Worm (Caenorhabditis elegans) whole organism, mixed stage, embryonic: ENCODE results near the gene ent-1.

ENCODE experiments used
- bed-3 ChIP-seq: fragments of 200-800 bp; sonication (Bioruptor generic); optimal IDR thresholded peaks from 3 replicates; lab custom pipeline; 2018; ENCODE audit warnings: mild to moderate bottlenecking, missing genetic modification characterization, moderate library complexity, missing compliant biosample characterization
- blmp-1 ChIP-seq: fragments of 150-350 bp; optimal IDR thresholded peaks from 2 replicates; lab custom pipeline; 2014; ENCODE audit warnings: missing biosample characterization, missing genetic modification characterization
- drap-1 ChIP-seq: fragments of 200-800 bp; sonication (Bioruptor generic); optimal IDR thresholded peaks from 3 replicates; lab custom pipeline; 2018; ENCODE audit warnings: mild to moderate bottlenecking, missing genetic modification characterization, missing compliant biosample characterization
- elt-1 ChIP-seq: sonication (generic microtip); optimal IDR thresholded peaks from 2 replicates; lab custom pipeline; 2017; ENCODE audit warnings: missing genetic modification characterization, mild to moderate bottlenecking, missing compliant biosample characterization, antibody characterized with exemption, moderate library complexity, borderline replicate concordance; ENCODE audit not compliant: insufficient read depth
- elt-3 ChIP-seq: fragments of 150-350 bp; optimal IDR thresholded peaks from 2 replicates; lab custom pipeline; 2014; ENCODE audit warnings: missing biosample characterization, missing genetic modification characterization
- hlh-1 ChIP-seq: fragments of 150-350 bp; optimal IDR thresholded peaks from 2 replicates; lab custom pipeline; 2014; ENCODE audit warnings: missing biosample characterization, missing genetic modification reagents, missing genetic modification characterization
- lsy-2 ChIP-seq: fragments of 150-350 bp; optimal IDR thresholded peaks from 2 replicates; lab custom pipeline; 2014; ENCODE audit warnings: missing biosample characterization, missing genetic modification characterization
- nhr-12 ChIP-seq: fragments of 150-350 bp; optimal IDR thresholded peaks from 2 replicates; lab custom pipeline; 2014; ENCODE audit warnings: missing biosample characterization, missing genetic modification characterization
- nhr-237 ChIP-seq: fragments of 150-350 bp; optimal IDR thresholded peaks from 2 replicates; lab custom pipeline; 2014; ENCODE audit warnings: missing biosample characterization, missing genetic modification characterization
- nhr-76 ChIP-seq: sonication (generic microtip); optimal IDR thresholded peaks from 2 replicates; lab custom pipeline; 2017; ENCODE audit warnings: missing biosample characterization, missing genetic modification characterization
- pha-4 ChIP-seq: fragments of 150-350 bp; optimal IDR thresholded peaks from 2 replicates; lab custom pipeline; 2018; ENCODE audit warnings: missing biosample characterization, missing genetic modification reagents, missing genetic modification characterization
- snpc-4 ChIP-seq: fragments of 150-350 bp; optimal IDR thresholded peaks from 2 replicates; lab custom pipeline; 2014; ENCODE audit warnings: missing biosample characterization, missing genetic modification characterization
- unc-39 ChIP-seq: fragments of 150-350 bp; optimal IDR thresholded peaks from 2 replicates; lab custom pipeline; 2014; ENCODE audit warnings: missing biosample characterization, missing genetic modification characterization

ce11 chrIV:11690988-11691387 lies 35.7 kb upstream of the ent-1 start, which contains the start of gene let-60:
- no peak for TF ChIP-seq elt-3
- TF ChIP-seq pha-4 (tag; lab: Kevin White, UChicago), result no peak
- no peak for TF ChIP-seq unc-39
- no peak for TF ChIP-seq elt-1 (tag; lab: Kevin White, UChicago)
- TF ChIP-seq lsy-2 (tag; lab: Kevin White, UChicago), result no peak
- no peak for TF ChIP-seq hlh-1 (tag; lab: Kevin White, UChicago)
- no peak for TF ChIP-seq nhr-76
- TF ChIP-seq nhr-12 (tag; lab: Kevin White, UChicago), result no peak
- TF ChIP-seq snpc-4 (tag; lab: Kevin White, UChicago), result no peak
- TF ChIP-seq nhr-237 (tag; lab: Kevin White, UChicago), result no peak
- TF ChIP-seq drap-1, result no peak
- no peak for TF ChIP-seq blmp-1
- TF ChIP-seq bed-3 (GFP tag; lab: Kevin White, UChicago), result no peak
